Fruit fly (Drosophila melanogaster) whole organism, prepupa: ENCODE measurements around the gene Son.

Experiments
- CG10631 ChIP-seq: fragments of 200-800 bp; sonication (Bioruptor generic); optimal IDR thresholded peaks from 2 replicates; lab custom pipeline; 2016; ENCODE audit warnings: missing biosample characterization, missing genetic modification characterization
- CG10669 ChIP-seq: fragments of 200-800 bp; sonication (Bioruptor generic); optimal IDR thresholded peaks from 3 replicates; lab custom pipeline; 2018; ENCODE audit warnings: missing biosample characterization, mild to moderate bottlenecking, missing genetic modification characterization, moderate library complexity
- CG11294 ChIP-seq: fragments of 200-800 bp; sonication (Bioruptor generic); IDR thresholded peaks from 2 replicates; pipeline ENCODE4 v1.3.6; 2022; ENCODE audit warnings: missing biosample characterization, missing genetic modification characterization
- CG11762 ChIP-seq: fragments of 200-800 bp; sonication (Bioruptor generic); optimal IDR thresholded peaks from 3 replicates; lab custom pipeline; 2016; ENCODE audit warnings: missing biosample characterization, missing genetic modification characterization; ENCODE audit not compliant: insufficient read depth
- CG11902 ChIP-seq: fragments of 200-800 bp; sonication (Bioruptor generic); optimal IDR thresholded peaks from 3 replicates; lab custom pipeline; 2016; ENCODE audit warnings: missing biosample characterization, missing genetic modification characterization
- CG15336 ChIP-seq: fragments of 200-800 bp; sonication (Bioruptor generic); IDR thresholded peaks from 2 replicates; pipeline ENCODE4 v1.3.6; 2022; ENCODE audit warnings: missing biosample characterization, missing genetic modification characterization
- CG1621 ChIP-seq: fragments of 200-800 bp; sonication (Bioruptor generic); optimal IDR thresholded peaks from 3 replicates; lab custom pipeline; 2018; ENCODE audit warnings: missing biosample characterization, mild to moderate bottlenecking, missing genetic modification characterization
- CG16779 ChIP-seq: fragments of 200-800 bp; sonication (Bioruptor generic); optimal IDR thresholded peaks from 3 replicates; lab custom pipeline; 2017; ENCODE audit warnings: missing biosample characterization, mild to moderate bottlenecking, missing genetic modification characterization
- CG3032 ChIP-seq: fragments of 200-800 bp; optimal IDR thresholded peaks from 2 replicates; lab custom pipeline; 2019; ENCODE audit warnings: missing biosample characterization, mild to moderate bottlenecking, missing genetic modification characterization, moderate library complexity
- CG31627 ChIP-seq: fragments of 200-800 bp; sonication (Bioruptor generic); optimal IDR thresholded peaks from 3 replicates; lab custom pipeline; 2016; ENCODE audit warnings: missing biosample characterization, missing genetic modification characterization
- CG32006 ChIP-seq: fragments of 200-800 bp; sonication (Bioruptor generic); optimal IDR thresholded peaks from 3 replicates; lab custom pipeline; 2017; ENCODE audit warnings: missing biosample characterization, mild to moderate bottlenecking, missing genetic modification characterization
- CG34406 ChIP-seq: fragments of 200-800 bp; sonication (Bioruptor generic); optimal IDR thresholded peaks from 3 replicates; lab custom pipeline; 2016; ENCODE audit warnings: missing biosample characterization, missing genetic modification characterization
- CG3919 ChIP-seq: fragments of 200-800 bp; sonication (Bioruptor generic); optimal IDR thresholded peaks from 3 replicates; lab custom pipeline; 2016; ENCODE audit warnings: missing biosample characterization, missing genetic modification characterization
- CG4318 ChIP-seq: fragments of 200-800 bp; sonication (Bioruptor generic); optimal IDR thresholded peaks from 3 replicates; lab custom pipeline; 2017; ENCODE audit warnings: missing biosample characterization, mild to moderate bottlenecking, missing genetic modification characterization
- CG6163 ChIP-seq: fragments of 200-800 bp; sonication (Bioruptor generic); IDR thresholded peaks from 3 replicates; pipeline ENCODE4 v1.3.6; 2022; ENCODE audit warnings: missing biosample characterization, missing genetic modification characterization
- CG6276 ChIP-seq: fragments of 200-800 bp; sonication (Bioruptor generic); optimal IDR thresholded peaks from 2 replicates; lab custom pipeline; 2017; ENCODE audit warnings: missing biosample characterization, mild to moderate bottlenecking, missing genetic modification characterization
- CG6792 ChIP-seq: fragments of 200-800 bp; sonication (Bioruptor generic); optimal IDR thresholded peaks from 3 replicates; lab custom pipeline; 2016; ENCODE audit warnings: missing biosample characterization, missing genetic modification characterization
- CG6808 ChIP-seq: fragments of 200-800 bp; sonication (Bioruptor generic); optimal IDR thresholded peaks from 3 replicates; lab custom pipeline; 2017; ENCODE audit warnings: missing biosample characterization, missing genetic modification characterization, mild to moderate bottlenecking, moderate library complexity, missing genetic modification reagents
- CG6854 ChIP-seq: fragments of 200-800 bp; sonication (Bioruptor generic); optimal IDR thresholded peaks from 2 replicates; lab custom pipeline; 2017; ENCODE audit warnings: missing biosample characterization, mild to moderate bottlenecking, missing genetic modification characterization
- CG7368 ChIP-seq: fragments of 200-800 bp; sonication (Bioruptor generic); optimal IDR thresholded peaks from 3 replicates; lab custom pipeline; 2016; ENCODE audit warnings: missing biosample characterization, missing genetic modification characterization
- CG8119 ChIP-seq: fragments of 200-800 bp; sonication (Bioruptor generic); IDR thresholded peaks from 3 replicates; pipeline ENCODE4 v1.3.6; 2022; ENCODE audit warnings: missing biosample characterization, missing genetic modification characterization
- CG8319 ChIP-seq: fragments of 200-800 bp; sonication (Bioruptor generic); optimal IDR thresholded peaks from 3 replicates; lab custom pipeline; 2016; ENCODE audit warnings: missing biosample characterization, missing genetic modification characterization
- CG8632 ChIP-seq: fragments of 200-800 bp; sonication (Bioruptor generic); optimal IDR thresholded peaks from 3 replicates; lab custom pipeline; 2016; ENCODE audit warnings: missing biosample characterization, missing genetic modification characterization
- CG9139 ChIP-seq: fragments of 200-800 bp; sonication (Bioruptor generic); optimal IDR thresholded peaks from 3 replicates; lab custom pipeline; 2017; ENCODE audit warnings: missing biosample characterization, mild to moderate bottlenecking, missing genetic modification characterization
- Eip75B ChIP-seq: fragments of 200-800 bp; sonication (Bioruptor generic); optimal IDR thresholded peaks from 3 replicates; lab custom pipeline; 2016; ENCODE audit warnings: missing biosample characterization, missing genetic modification characterization
- Eip78C ChIP-seq: fragments of 200-800 bp; sonication (Bioruptor generic); peaks from one replicate; lab custom pipeline; 2016; ENCODE audit warnings: missing biosample characterization, missing genetic modification characterization
- Eip93F ChIP-seq: fragments of 200-800 bp; sonication (Bioruptor generic); optimal IDR thresholded peaks from 2 replicates; lab custom pipeline; 2016; ENCODE audit warnings: missing biosample characterization, mild to moderate bottlenecking, missing genetic modification characterization
- Ets21C ChIP-seq: fragments of 200-800 bp; sonication (Bioruptor generic); optimal IDR thresholded peaks from 3 replicates; lab custom pipeline; 2016; ENCODE audit warnings: missing biosample characterization, missing genetic modification characterization
- Gug ChIP-seq: fragments of 200-800 bp; sonication (Bioruptor generic); IDR thresholded peaks from 2 replicates; pipeline ENCODE4 v1.3.6; 2022; ENCODE audit warnings: missing biosample characterization, missing genetic modification characterization
- Hr38 ChIP-seq: sonication (Bioruptor generic); optimal IDR thresholded peaks from 2 replicates; lab custom pipeline; 2016; ENCODE audit warnings: missing biosample characterization, missing genetic modification characterization
- Hr4 ChIP-seq: fragments of 200-800 bp; sonication (Bioruptor generic); optimal IDR thresholded peaks from 3 replicates; lab custom pipeline; 2016; ENCODE audit warnings: missing biosample characterization, missing genetic modification characterization
- Lpt ChIP-seq: fragments of 200-800 bp; sonication (Bioruptor generic); optimal IDR thresholded peaks from 3 replicates; lab custom pipeline; 2016; ENCODE audit warnings: missing biosample characterization, missing genetic modification characterization
- Met ChIP-seq: fragments of 200-800 bp; sonication (Bioruptor generic); optimal IDR thresholded peaks from 3 replicates; lab custom pipeline; 2016; ENCODE audit warnings: missing biosample characterization, missing genetic modification characterization
- OdsH ChIP-seq: fragments of 200-800 bp; sonication (Bioruptor generic); optimal IDR thresholded peaks from 3 replicates; lab custom pipeline; 2016; ENCODE audit warnings: missing biosample characterization, missing genetic modification characterization
- Smox ChIP-seq: fragments of 200-800 bp; sonication (Bioruptor generic); optimal IDR thresholded peaks from 3 replicates; lab custom pipeline; 2016; ENCODE audit warnings: missing biosample characterization, missing genetic modification characterization
- Sox102F ChIP-seq: fragments of 200-800 bp; sonication (Bioruptor generic); optimal IDR thresholded peaks from 2 replicates; lab custom pipeline; 2016; ENCODE audit warnings: missing biosample characterization, mild to moderate bottlenecking, missing genetic modification characterization
- Sox15 ChIP-seq: fragments of 200-800 bp; sonication (Bioruptor generic); optimal IDR thresholded peaks from 3 replicates; lab custom pipeline; 2016; ENCODE audit warnings: missing biosample characterization, missing genetic modification characterization
- achi ChIP-seq: fragments of 200-800 bp; sonication (Bioruptor generic); optimal IDR thresholded peaks from 3 replicates; lab custom pipeline; 2016; ENCODE audit warnings: missing biosample characterization, missing genetic modification characterization
- acj6 ChIP-seq: fragments of 200-800 bp; sonication (Bioruptor generic); optimal IDR thresholded peaks from 3 replicates; lab custom pipeline; 2016; ENCODE audit warnings: missing biosample characterization, missing genetic modification characterization
- cyc ChIP-seq: fragments of 200-800 bp; sonication (Bioruptor generic); optimal IDR thresholded peaks from 3 replicates; lab custom pipeline; 2016; ENCODE audit warnings: missing biosample characterization, missing genetic modification characterization
- dac ChIP-seq: fragments of 200-800 bp; sonication (Bioruptor generic); optimal IDR thresholded peaks from 2 replicates; lab custom pipeline; 2017; ENCODE audit warnings: missing biosample characterization, mild to moderate bottlenecking, missing genetic modification characterization
- dsx ChIP-seq: fragments of 200-800 bp; optimal IDR thresholded peaks from 3 replicates; lab custom pipeline; 2019; ENCODE audit warnings: missing biosample characterization, mild to moderate bottlenecking, missing genetic modification characterization, moderate library complexity; ENCODE audit not compliant: poor library complexity, severe bottlenecking
- esn ChIP-seq: fragments of 200-800 bp; sonication (Bioruptor generic); optimal IDR thresholded peaks from 2 replicates; lab custom pipeline; 2016; ENCODE audit warnings: missing biosample characterization, mild to moderate bottlenecking, missing genetic modification characterization, moderate library complexity
- fd59A ChIP-seq: fragments of 200-800 bp; sonication (Bioruptor generic); optimal IDR thresholded peaks from 2 replicates; lab custom pipeline; 2017; ENCODE audit warnings: missing biosample characterization, mild to moderate bottlenecking, missing genetic modification characterization, missing genetic modification reagents
- fd85E ChIP-seq: fragments of 200-800 bp; sonication (Bioruptor generic); optimal IDR thresholded peaks from 3 replicates; lab custom pipeline; 2016; ENCODE audit warnings: missing biosample characterization, missing genetic modification characterization
- fkh ChIP-seq: fragments of 200-800 bp; sonication (Bioruptor generic); optimal IDR thresholded peaks from 3 replicates; lab custom pipeline; 2017; ENCODE audit warnings: missing biosample characterization, mild to moderate bottlenecking, missing genetic modification characterization, moderate library complexity
- lz ChIP-seq: fragments of 200-800 bp; sonication (Bioruptor generic); optimal IDR thresholded peaks from 3 replicates; lab custom pipeline; 2016; ENCODE audit warnings: missing biosample characterization, missing genetic modification characterization
- net ChIP-seq: fragments of 200-800 bp; sonication (Bioruptor generic); optimal IDR thresholded peaks from 3 replicates; lab custom pipeline; 2016; ENCODE audit warnings: missing biosample characterization, missing genetic modification characterization
- salr ChIP-seq, 2 experiments: fragments of 200-800 bp; sonication (Bioruptor generic); optimal IDR thresholded peaks; 3 replicates each; lab custom pipeline; 2016 to 2018; ENCODE audit warnings: missing biosample characterization in 2 of 2, missing genetic modification characterization in 2 of 2, mild to moderate bottlenecking in 1 of 2
- spab ChIP-seq: fragments of 200-800 bp; sonication (Bioruptor generic); optimal IDR thresholded peaks from 2 replicates; lab custom pipeline; 2017; ENCODE audit warnings: missing biosample characterization, mild to moderate bottlenecking, missing genetic modification characterization, missing genetic modification reagents
- svp ChIP-seq: fragments of 200-800 bp; sonication (Bioruptor generic); peaks from one replicate; lab custom pipeline; 2016; ENCODE audit warnings: missing biosample characterization, missing genetic modification characterization
- topi ChIP-seq: fragments of 200-800 bp; sonication (Bioruptor generic); optimal IDR thresholded peaks from 3 replicates; lab custom pipeline; 2016; ENCODE audit warnings: missing biosample characterization, missing genetic modification characterization
- vri ChIP-seq: fragments of 200-800 bp; sonication (Bioruptor generic); optimal IDR thresholded peaks from 3 replicates; lab custom pipeline; 2016; ENCODE audit warnings: missing biosample characterization, mild to moderate bottlenecking, missing genetic modification characterization

Gene Son

DNA sequence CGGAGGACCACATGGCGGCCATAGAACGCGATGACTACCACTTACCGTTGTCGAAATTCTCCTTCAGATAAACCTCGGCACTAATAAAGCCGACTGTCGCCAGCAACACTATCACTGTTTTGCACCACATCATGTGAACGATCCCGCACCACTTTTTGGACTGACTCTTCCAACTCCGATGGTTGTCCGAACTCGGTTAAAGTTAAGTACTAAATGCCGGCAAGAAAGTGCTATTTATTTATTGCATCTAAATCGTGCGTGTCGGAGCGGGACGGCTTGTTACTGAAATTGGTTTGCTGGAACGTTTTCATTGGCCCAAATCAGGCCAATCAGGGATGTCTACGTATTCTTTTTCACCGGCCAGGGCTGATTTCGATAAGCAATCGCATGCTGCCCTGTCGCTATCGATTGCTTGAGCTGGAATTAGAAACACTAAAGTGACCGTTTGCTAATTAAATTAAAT is 52.8 kb downstream of the Son start, which contains the start of gene Calr:
Gene Calr (minus strand): TSS at position 219 of the 463 bp plus-strand sequence.
- peak; percentile 84 for TF ChIP-seq fkh (GFP tag; lab: Kevin White, UChicago)
- TF ChIP-seq CG10631 = no peak
- no peak for TF ChIP-seq net (GFP tag; lab: Kevin White, UChicago)
- TF ChIP-seq CG8632 (GFP tag; lab: Kevin White, UChicago) = no peak
- no peak for TF ChIP-seq cyc (GFP tag; lab: Kevin White, UChicago)
- TF ChIP-seq Lpt (GFP tag; lab: Kevin White, UChicago) = no peak
- TF ChIP-seq dac (GFP tag; lab: Kevin White, UChicago) = no peak
- TF ChIP-seq Sox15 (GFP tag; lab: Kevin White, UChicago) = no peak
- TF ChIP-seq CG31627 (GFP tag; lab: Kevin White, UChicago) = no peak
- TF ChIP-seq Eip75B (GFP tag; lab: Kevin White, UChicago) = peak; percentile 57
- TF ChIP-seq CG7368 (GFP tag; lab: Kevin White, UChicago) = peak; percentile 2
- peak; percentile 89 for TF ChIP-seq svp (GFP tag; lab: Kevin White, UChicago)
- no peak for TF ChIP-seq acj6 (GFP tag; lab: Kevin White, UChicago)
- no peak for TF ChIP-seq CG9139
- no peak for TF ChIP-seq CG15336 (GFP tag; lab: Robert Waterston, UW)
- TF ChIP-seq fd85E (GFP tag; lab: Kevin White, UChicago) = no peak
- TF ChIP-seq fd59A (GFP tag; lab: Kevin White, UChicago) = no peak
- TF ChIP-seq CG6854 (GFP tag; lab: Kevin White, UChicago) = peak; percentile 85
- peak; percentile 33 for TF ChIP-seq topi
- peak; percentile 47 for TF ChIP-seq esn
- no peak for TF ChIP-seq CG16779
- TF ChIP-seq CG4318 (GFP tag; lab: Kevin White, UChicago) = no peak
- no peak for TF ChIP-seq CG6163 (GFP tag; lab: Robert Waterston, UW)
- TF ChIP-seq Hr4 (GFP tag; lab: Kevin White, UChicago) = no peak
- TF ChIP-seq CG3919 (GFP tag; lab: Kevin White, UChicago) = no peak
- TF ChIP-seq Ets21C (GFP tag; lab: Kevin White, UChicago) = no peak
- no peak for TF ChIP-seq achi
- TF ChIP-seq OdsH = no peak
- TF ChIP-seq CG8119 (GFP tag; lab: Robert Waterston, UW) = no peak
- no peak for TF ChIP-seq Hr38 (GFP tag; lab: Kevin White, UChicago)
- TF ChIP-seq CG11762 (GFP tag; lab: Kevin White, UChicago) = no peak
- TF ChIP-seq CG1621 (tag; lab: Kevin White, UChicago) = no peak
- no peak for TF ChIP-seq Met (GFP tag; lab: Kevin White, UChicago)
- TF ChIP-seq CG11294 = no peak
- peak; percentile 60 for TF ChIP-seq vri (GFP tag; lab: Kevin White, UChicago)
- no peak for TF ChIP-seq Smox (GFP tag; lab: Kevin White, UChicago)
- TF ChIP-seq salr (GFP tag; optimal IDR thresholded peaks at IDR 0.05; lab: Kevin White, UChicago) = no peak
- no peak for TF ChIP-seq spab (GFP tag; lab: Kevin White, UChicago)
- TF ChIP-seq lz (GFP tag; lab: Kevin White, UChicago) = no peak
- TF ChIP-seq CG3032 (tag; lab: Kevin White, UChicago) = peak; percentile 4
- no peak for TF ChIP-seq dsx (GFP tag; lab: Kevin White, UChicago)
- TF ChIP-seq CG6792 = no peak
- TF ChIP-seq Gug (GFP tag; lab: Robert Waterston, UW) = no peak
- TF ChIP-seq CG11902 (GFP tag; lab: Kevin White, UChicago) = no peak
- TF ChIP-seq CG32006 = no peak
- no peak for TF ChIP-seq CG10669 (GFP tag; lab: Kevin White, UChicago)
- TF ChIP-seq Sox102F = no peak
- TF ChIP-seq CG6808 = no peak
- TF ChIP-seq CG34406 (GFP tag; lab: Kevin White, UChicago) = no peak
- peak; percentile 87 for TF ChIP-seq Eip78C (GFP tag; lab: Kevin White, UChicago)
- TF ChIP-seq CG6276 (GFP tag; lab: Kevin White, UChicago) = no peak
- TF ChIP-seq CG8319 (GFP tag; lab: Kevin White, UChicago) = no peak
- TF ChIP-seq Eip93F (GFP tag; lab: Kevin White, UChicago) = peak; percentile 50
